Fruit fly (Drosophila melanogaster) whole organism, larva: Measurements from ENCODE around the gene CG32971.

Experiments
- noc ChIP-seq: fragments of 200-800 bp; sonication (Bioruptor generic); optimal IDR thresholded peaks from 3 replicates; lab custom pipeline; 2019; ENCODE audit warnings: missing biosample characterization, mild to moderate bottlenecking, missing genetic modification characterization, moderate library complexity

Gene CG32971

dm6 chr2L:14308232-14308631, 33.6 kb downstream of the CG32971 start:
- no peak for TF ChIP-seq noc (tag; lab: Kevin White, UChicago)

dm6 chr2L:14308661-14309060, 34.0 kb downstream of the CG32971 start:
- TF ChIP-seq noc (tag; lab: Kevin White, UChicago) = no peak

dm6 chr2L:14316704-14317103, 42.1 kb downstream of the CG32971 start:
- no peak for TF ChIP-seq noc (tag; lab: Kevin White, UChicago)

- no peak for TF ChIP-seq noc (tag; lab: Kevin White, UChicago)
These were observed 43.4 kb downstream of the CG32971 start for dm6 chr2L:14317992-14318391.

dm6 chr2L:14318600-14318999, 44.0 kb downstream of the CG32971 start:
- no peak for TF ChIP-seq noc (tag; lab: Kevin White, UChicago)

dm6 chr2L:14319005-14319404, 44.4 kb downstream of the CG32971 start:
- TF ChIP-seq noc (tag; lab: Kevin White, UChicago) = no peak
